Fruit fly (Drosophila melanogaster): ENCODE data around the gene byn.

Gene byn

DNA sequence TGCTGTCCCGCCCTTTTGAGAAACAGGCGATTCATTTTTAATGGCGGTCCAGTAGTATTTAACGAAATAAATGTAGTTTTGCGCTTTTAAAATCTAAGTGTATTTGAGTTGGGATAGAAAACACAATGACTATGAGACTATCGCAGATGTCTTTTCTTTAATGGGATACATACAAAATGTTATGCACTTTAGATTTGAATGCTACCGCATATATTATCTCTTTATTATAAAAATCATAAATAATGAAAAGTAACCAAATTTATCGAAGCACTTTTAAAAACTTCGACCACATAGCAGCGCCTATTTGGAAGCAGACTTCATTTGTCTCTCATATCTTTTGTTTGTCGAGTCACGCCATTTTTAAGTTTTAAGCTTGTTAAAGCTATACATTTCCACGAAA, 2.8 kb upstream of the byn start, which contains the start of gene SdhAL:
Gene SdhAL, minus strand, starts transcription at position 101 of the 400 bp plus-strand sequence.
- TF ChIP-seq CG8119 (GFP tag; IDR thresholded peaks at IDR 0.05) (no peak), Ets96B (tag; optimal IDR thresholded peaks at IDR 0.05) (no peak), lz (GFP tag; optimal IDR thresholded peaks at IDR 0.05) (no peak), Blimp-1 (GFP tag; optimal IDR thresholded peaks at IDR 0.05) (no peak), CG11762 (GFP tag; optimal IDR thresholded peaks at IDR 0.05; ENCODE audit: insufficient read depth) (no peak), dac (GFP tag; optimal IDR thresholded peaks at IDR 0.05) (no peak), CG7368 (GFP tag; optimal IDR thresholded peaks at IDR 0.05) (no peak)

DNA sequence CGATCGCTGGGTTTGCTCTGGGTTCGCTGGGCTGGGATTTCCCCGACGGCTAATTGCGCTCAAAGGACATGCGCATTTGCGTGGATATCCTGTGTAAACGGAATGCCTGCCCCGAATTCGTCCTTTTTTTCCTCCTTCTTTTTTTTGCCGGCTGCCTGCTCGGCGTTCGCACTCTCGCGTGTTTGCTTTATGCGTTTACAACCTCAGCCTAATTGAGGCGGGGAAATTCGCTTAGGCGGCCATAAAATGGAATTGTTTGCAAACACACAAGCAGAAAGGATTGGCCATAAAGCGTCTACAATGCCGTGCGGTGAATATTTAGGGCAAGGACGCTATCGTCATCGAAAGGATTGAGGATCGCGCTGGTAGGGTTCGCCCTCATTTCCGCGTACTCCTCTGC, 2.1 kb upstream of the byn start:
- no peak for TF ChIP-seq CG6808 (GFP tag; optimal IDR thresholded peaks at IDR 0.05)
- TF ChIP-seq Blimp-1 (GFP tag; optimal IDR thresholded peaks at IDR 0.05): no peak
- no peak for TF ChIP-seq CG11762 (GFP tag; optimal IDR thresholded peaks at IDR 0.05; ENCODE audit: insufficient read depth)
- TF ChIP-seq CG10669 (GFP tag; optimal IDR thresholded peaks at IDR 0.05): no peak
- TF ChIP-seq CG11294 (GFP tag; IDR thresholded peaks at IDR 0.05): no peak
- no peak for TF ChIP-seq CG6854 (GFP tag; optimal IDR thresholded peaks at IDR 0.05)
- no peak for TF ChIP-seq CG8632 (GFP tag; optimal IDR thresholded peaks at IDR 0.05)
- no peak for TF ChIP-seq Sox14 (GFP tag; optimal IDR thresholded peaks at IDR 0.05)
- TF ChIP-seq CG34406 (GFP tag; optimal IDR thresholded peaks at IDR 0.05): no peak
- TF ChIP-seq CG9139 (GFP tag; optimal IDR thresholded peaks at IDR 0.05): no peak
- no peak for TF ChIP-seq Sox102F (GFP tag; optimal IDR thresholded peaks at IDR 0.05)
- TF ChIP-seq CG6163 (GFP tag; IDR thresholded peaks at IDR 0.05): no peak
- TF ChIP-seq fkh (GFP tag; optimal IDR thresholded peaks at IDR 0.05): no peak
- no peak for TF ChIP-seq CG1621 (tag; optimal IDR thresholded peaks at IDR 0.05)
- TF ChIP-seq fd59A (GFP tag; optimal IDR thresholded peaks at IDR 0.05): no peak
- TF ChIP-seq vri (GFP tag; optimal IDR thresholded peaks at IDR 0.05): no peak

DNA sequence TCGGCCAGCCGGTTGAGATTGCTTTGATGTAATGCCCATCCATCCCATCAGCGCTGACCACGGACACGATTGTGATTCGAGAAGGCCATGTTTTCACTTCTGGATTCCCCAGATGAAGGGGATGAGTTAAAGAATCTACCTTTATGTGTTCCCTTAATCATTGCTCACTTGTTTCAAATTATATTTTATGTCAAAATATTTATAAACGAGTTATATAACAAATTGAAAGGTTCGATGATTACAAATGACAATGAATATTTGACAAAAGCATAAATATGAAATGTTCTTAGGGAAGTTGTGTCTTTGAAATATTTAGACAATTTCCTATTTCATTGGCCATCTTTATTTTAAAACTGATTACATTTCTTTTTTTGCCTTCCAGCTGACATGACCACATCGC, 4.1 kb downstream of the byn start:
- TF ChIP-seq CG34406 (GFP tag; optimal IDR thresholded peaks at IDR 0.05) (no peak), svp (GFP tag) (peak; percentile 50)

dm6 chr3L:11937270-11937669, 9.8 kb downstream of the byn start:
- no peak for TF ChIP-seq Eip78C (GFP tag)
- TF ChIP-seq Smox (GFP tag; optimal IDR thresholded peaks at IDR 0.05): no peak
- TF ChIP-seq CG4318 (GFP tag; optimal IDR thresholded peaks at IDR 0.05): no peak
- TF ChIP-seq fkh (GFP tag; optimal IDR thresholded peaks at IDR 0.05): no peak
- TF ChIP-seq topi (GFP tag; optimal IDR thresholded peaks at IDR 0.05): no peak

- TF ChIP-seq CG11902 (GFP tag; optimal IDR thresholded peaks at IDR 0.05): no peak
- TF ChIP-seq CG3919 (GFP tag; optimal IDR thresholded peaks at IDR 0.05): no peak
- no peak for TF ChIP-seq CG6792 (GFP tag; optimal IDR thresholded peaks at IDR 0.05)
- no peak for TF ChIP-seq cyc (GFP tag; optimal IDR thresholded peaks at IDR 0.05)
- TF ChIP-seq CG34406 (GFP tag; optimal IDR thresholded peaks at IDR 0.05): no peak
- TF ChIP-seq Blimp-1 (GFP tag; optimal IDR thresholded peaks at IDR 0.05): no peak
- TF ChIP-seq CG8319 (GFP tag; optimal IDR thresholded peaks at IDR 0.05): no peak
- no peak for TF ChIP-seq CG11762 (GFP tag; optimal IDR thresholded peaks at IDR 0.05; ENCODE audit: insufficient read depth)
- TF ChIP-seq spab (GFP tag; optimal IDR thresholded peaks at IDR 0.05): no peak
- TF ChIP-seq CG10669 (GFP tag; optimal IDR thresholded peaks at IDR 0.05): no peak
- no peak for TF ChIP-seq CG3032 (tag; optimal IDR thresholded peaks at IDR 0.05)
- no peak for TF ChIP-seq CG32006 (GFP tag; optimal IDR thresholded peaks at IDR 0.05)
- TF ChIP-seq CG6808 (GFP tag; optimal IDR thresholded peaks at IDR 0.05): no peak
- no peak for TF ChIP-seq CG6854 (GFP tag; optimal IDR thresholded peaks at IDR 0.05)
- no peak for TF ChIP-seq Smox (GFP tag; optimal IDR thresholded peaks at IDR 0.05)
Observed at dm6 chr3L:11938716-11939115, 11.2 kb downstream of the byn start, which contains the start of gene CG44837. Gene CG44837, minus strand, starts transcription at chr3L:11938872.
